Worm (Caenorhabditis elegans) whole organism, mixed stage, embryonic: ENCODE results near the gene rpl-26.

ENCODE experiments used
- M03D4.4 ChIP-seq: sonication (generic microtip); optimal IDR thresholded peaks from 2 replicates; lab custom pipeline; 2017; ENCODE audit warnings: mild to moderate bottlenecking, missing genetic modification characterization, missing compliant biosample characterization
- blmp-1 ChIP-seq: fragments of 150-350 bp; optimal IDR thresholded peaks from 2 replicates; lab custom pipeline; 2014; ENCODE audit warnings: missing biosample characterization, missing genetic modification characterization
- ham-2 ChIP-seq: fragments of 200-800 bp; sonication (Bioruptor generic); optimal IDR thresholded peaks from 2 replicates; lab custom pipeline; 2018; ENCODE audit warnings: mild to moderate bottlenecking, missing genetic modification characterization, missing compliant biosample characterization
- hlh-1 ChIP-seq: fragments of 150-350 bp; optimal IDR thresholded peaks from 2 replicates; lab custom pipeline; 2014; ENCODE audit warnings: missing biosample characterization, missing genetic modification reagents, missing genetic modification characterization
- lsy-2 ChIP-seq: fragments of 150-350 bp; optimal IDR thresholded peaks from 2 replicates; lab custom pipeline; 2014; ENCODE audit warnings: missing biosample characterization, missing genetic modification characterization
- nhr-12 ChIP-seq: fragments of 150-350 bp; optimal IDR thresholded peaks from 2 replicates; lab custom pipeline; 2014; ENCODE audit warnings: missing biosample characterization, missing genetic modification characterization
- nhr-2 ChIP-seq: fragments of 150-350 bp; optimal IDR thresholded peaks from 2 replicates; lab custom pipeline; 2014; ENCODE audit warnings: missing biosample characterization, missing genetic modification characterization
- nhr-237 ChIP-seq: fragments of 150-350 bp; optimal IDR thresholded peaks from 2 replicates; lab custom pipeline; 2014; ENCODE audit warnings: missing biosample characterization, missing genetic modification characterization
- nhr-76 ChIP-seq: sonication (generic microtip); optimal IDR thresholded peaks from 2 replicates; lab custom pipeline; 2017; ENCODE audit warnings: missing biosample characterization, missing genetic modification characterization
- pha-4 ChIP-seq: fragments of 150-350 bp; optimal IDR thresholded peaks from 2 replicates; lab custom pipeline; 2018; ENCODE audit warnings: missing biosample characterization, missing genetic modification reagents, missing genetic modification characterization
- unc-39 ChIP-seq: fragments of 150-350 bp; optimal IDR thresholded peaks from 2 replicates; lab custom pipeline; 2014; ENCODE audit warnings: missing biosample characterization, missing genetic modification characterization
- ztf-11 ChIP-seq: fragments of 150-350 bp; optimal IDR thresholded peaks from 2 replicates; lab custom pipeline; 2014; ENCODE audit warnings: missing biosample characterization, missing genetic modification characterization

DNA sequence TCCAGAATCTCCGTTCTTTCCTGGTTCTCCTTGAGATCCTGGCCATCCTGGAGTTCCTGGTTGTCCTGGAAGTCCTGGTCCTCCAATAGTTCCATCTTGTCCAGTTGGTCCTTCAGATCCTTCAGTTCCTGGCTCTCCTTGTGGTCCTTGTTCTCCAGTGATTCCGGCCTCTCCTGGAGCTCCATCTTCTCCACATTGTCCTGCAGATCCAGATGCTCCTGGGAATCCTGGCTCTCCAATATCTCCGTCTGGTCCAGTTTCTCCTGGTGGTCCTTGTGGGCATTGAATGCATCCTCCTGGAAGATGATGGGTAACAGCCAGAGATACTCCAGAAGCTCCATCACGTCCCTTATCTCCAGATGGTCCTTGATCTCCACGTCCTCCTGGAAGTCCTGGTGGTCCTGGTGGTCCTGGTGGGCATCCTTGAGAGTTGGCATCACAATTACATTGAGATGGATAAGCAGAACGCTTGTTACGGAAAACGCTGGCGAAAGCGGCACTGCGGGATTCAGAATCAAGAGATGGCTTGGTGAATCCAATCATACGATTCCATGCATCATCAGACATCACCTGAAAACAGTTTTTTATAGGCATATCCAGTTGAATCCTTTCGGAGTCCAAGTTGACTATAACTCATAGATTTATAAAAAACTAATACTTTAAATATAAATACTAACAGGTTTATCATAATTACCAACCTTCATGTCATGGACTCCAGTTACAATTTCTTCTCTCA is 34.2 kb upstream of the rpl-26 start:
- TF ChIP-seq M03D4.4 (tag; lab: Kevin White, UChicago) (no peak), lsy-2 (tag; lab: Kevin White, UChicago) (no peak), nhr-237 (tag; lab: Kevin White, UChicago) (no peak), ham-2 (GFP tag; lab: Kevin White, UChicago) (no peak), ztf-11 (tag; lab: Kevin White, UChicago) (no peak), pha-4 (tag; lab: Kevin White, UChicago) (no peak), nhr-2 (tag; lab: Kevin White, UChicago) (no peak), blmp-1 (no peak), unc-39 (no peak), nhr-76 (tag; lab: Kevin White, UChicago) (no peak), hlh-1 (tag; lab: Kevin White, UChicago) (no peak), nhr-12 (tag; lab: Kevin White, UChicago) (no peak)
